Worm (Caenorhabditis elegans) whole organism, L3 larva: Measurements from ENCODE around the gene gem-1.

Source experiments
- aly-2 ChIP-seq: fragments of 150-350 bp; optimal IDR thresholded peaks from 2 replicates; lab custom pipeline; 2014; ENCODE audit warnings: missing biosample characterization, missing genetic modification characterization
- mdl-1 ChIP-seq: fragments of 150-350 bp; optimal IDR thresholded peaks from 2 replicates; lab custom pipeline; 2014; ENCODE audit warnings: missing biosample characterization, missing genetic modification characterization
- nhr-12 ChIP-seq: fragments of 150-350 bp; optimal IDR thresholded peaks from 2 replicates; lab custom pipeline; 2014; ENCODE audit warnings: missing biosample characterization, missing genetic modification characterization
- nhr-23 ChIP-seq: fragments of 150-350 bp; optimal IDR thresholded peaks from 2 replicates; lab custom pipeline; 2014; ENCODE audit warnings: missing biosample characterization, missing genetic modification reagents, missing genetic modification characterization
- nhr-43 ChIP-seq: sonication (generic microtip); optimal IDR thresholded peaks from 2 replicates; lab custom pipeline; 2016; ENCODE audit warnings: mild to moderate bottlenecking, missing genetic modification characterization, missing compliant biosample characterization; ENCODE audit not compliant: poor library complexity, severe bottlenecking
- pha-4 ChIP-seq: fragments of 150-350 bp; optimal IDR thresholded peaks from 2 replicates; lab custom pipeline; 2014; ENCODE audit warnings: missing biosample characterization, missing genetic modification reagents, missing genetic modification characterization
- unc-39 ChIP-seq: sonication (generic microtip); optimal IDR thresholded peaks from 4 replicates; lab custom pipeline; 2017; ENCODE audit warnings: missing biosample characterization, missing genetic modification characterization
- unc-62 ChIP-seq: fragments of 150-350 bp; sonication (generic microtip); optimal IDR thresholded peaks from 4 replicates; lab custom pipeline; 2014; ENCODE audit warnings: missing biosample characterization, missing genetic modification reagents, missing genetic modification characterization
- zag-1 ChIP-seq: fragments of 150-350 bp; optimal IDR thresholded peaks from 2 replicates; lab custom pipeline; 2014; ENCODE audit warnings: missing biosample characterization, missing genetic modification characterization

ce11 chrX:13323697-13324096 is 53.1 kb downstream of the gem-1 start:
- TF ChIP-seq zag-1 (tag; lab: Kevin White, UChicago) (no peak), nhr-23 (tag; lab: Kevin White, UChicago) (no peak), unc-39 (tag; lab: Kevin White, UChicago) (no peak), unc-62 (GFP tag; lab: Kevin White, UChicago) (no peak), nhr-43 (no peak), pha-4 (no peak), nhr-12 (no peak), mdl-1 (no peak), aly-2 (no peak)
